Worm (Caenorhabditis elegans) whole organism, L3 larva: ENCODE measurements around the gene sdf-9.
A peak's percentile ranks its signal among the peaks of the same experiment; 100 is the strongest.

ENCODE experiments used
- R02D3.7 ChIP-seq: fragments of 150-350 bp; optimal IDR thresholded peaks from 2 replicates; lab custom pipeline; 2014; ENCODE audit warnings: missing biosample characterization, missing genetic modification characterization
- ceh-82 ChIP-seq: fragments of 150-350 bp; optimal IDR thresholded peaks from 2 replicates; lab custom pipeline; 2014; ENCODE audit warnings: missing biosample characterization, missing genetic modification characterization
- ceh-9 ChIP-seq: sonication (generic microtip); optimal IDR thresholded peaks from 2 replicates; lab custom pipeline; 2018; ENCODE audit warnings: missing biosample characterization, missing genetic modification characterization
- daf-12 ChIP-seq: fragments of 150-350 bp; optimal IDR thresholded peaks from 2 replicates; lab custom pipeline; 2014; ENCODE audit warnings: missing biosample characterization, missing genetic modification reagents, missing genetic modification characterization
- egl-27 ChIP-seq: sonication (generic microtip); optimal IDR thresholded peaks from 4 replicates; lab custom pipeline; 2017; ENCODE audit warnings: missing biosample characterization, missing genetic modification reagents, missing genetic modification characterization
- egl-5 ChIP-seq: fragments of 150-350 bp; optimal IDR thresholded peaks from 2 replicates; lab custom pipeline; 2017; ENCODE audit warnings: missing biosample characterization, missing genetic modification reagents, missing genetic modification characterization, inconsistent platforms
- elt-2 ChIP-seq: sonication (generic microtip); optimal IDR thresholded peaks from 2 replicates; lab custom pipeline; 2016; ENCODE audit warnings: missing genetic modification reagents, mild to moderate bottlenecking, missing genetic modification characterization, missing compliant biosample characterization
- elt-3 ChIP-seq, 3 experiments: fragments of 150-350 bp in 1 of 3; sonication (generic microtip) in 2 of 3; optimal IDR thresholded peaks; 2 replicates in 2 of 3; 4 replicates in 1 of 3; lab custom pipeline; 2014 to 2017; ENCODE audit warnings: missing biosample characterization in 3 of 3, missing genetic modification characterization in 3 of 3
- eor-1 ChIP-seq, 2 experiments: fragments of 150-350 bp; optimal IDR thresholded peaks; 2 replicates each; lab custom pipeline; 2014 to 2018; ENCODE audit warnings: missing biosample characterization in 2 of 2, missing genetic modification characterization in 2 of 2
- fos-1 ChIP-seq: fragments of 150-350 bp; optimal IDR thresholded peaks from 2 replicates; lab custom pipeline; 2014; ENCODE audit warnings: missing biosample characterization, missing genetic modification characterization
- jun-1 ChIP-seq: fragments of 150-350 bp; optimal IDR thresholded peaks from 2 replicates; lab custom pipeline; 2014; ENCODE audit warnings: missing biosample characterization, missing genetic modification reagents, missing genetic modification characterization
- mml-1 ChIP-seq: fragments of 150-350 bp; sonication (generic microtip); optimal IDR thresholded peaks from 3 replicates; lab custom pipeline; 2014; ENCODE audit warnings: missing biosample characterization, missing genetic modification characterization
- nhr-12 ChIP-seq: fragments of 150-350 bp; optimal IDR thresholded peaks from 2 replicates; lab custom pipeline; 2014; ENCODE audit warnings: missing biosample characterization, missing genetic modification characterization
- nhr-23 ChIP-seq: fragments of 150-350 bp; optimal IDR thresholded peaks from 2 replicates; lab custom pipeline; 2014; ENCODE audit warnings: missing biosample characterization, missing genetic modification reagents, missing genetic modification characterization
- nhr-237 ChIP-seq: fragments of 150-350 bp; optimal IDR thresholded peaks from 2 replicates; lab custom pipeline; 2014; ENCODE audit warnings: missing biosample characterization, missing genetic modification characterization
- nhr-25 ChIP-seq: sonication (generic microtip); optimal IDR thresholded peaks from 2 replicates; lab custom pipeline; 2017; ENCODE audit warnings: missing biosample characterization, missing genetic modification characterization
- nhr-28 ChIP-seq: fragments of 150-350 bp; optimal IDR thresholded peaks from 2 replicates; lab custom pipeline; 2014; ENCODE audit warnings: missing biosample characterization, missing genetic modification characterization
- nhr-43 ChIP-seq: sonication (generic microtip); optimal IDR thresholded peaks from 2 replicates; lab custom pipeline; 2016; ENCODE audit warnings: mild to moderate bottlenecking, missing genetic modification characterization, missing compliant biosample characterization; ENCODE audit not compliant: poor library complexity, severe bottlenecking
- nhr-67 ChIP-seq: fragments of 150-350 bp; optimal IDR thresholded peaks from 2 replicates; lab custom pipeline; 2014; ENCODE audit warnings: missing biosample characterization, missing genetic modification characterization
- nhr-76 ChIP-seq: fragments of 150-350 bp; sonication (generic microtip); optimal IDR thresholded peaks from 5 replicates; lab custom pipeline; 2014; ENCODE audit warnings: missing biosample characterization, missing genetic modification characterization
- nhr-77 ChIP-seq: fragments of 150-350 bp; optimal IDR thresholded peaks from 2 replicates; lab custom pipeline; 2014; ENCODE audit warnings: missing biosample characterization, missing genetic modification characterization
- pqm-1 ChIP-seq: fragments of 150-350 bp; optimal IDR thresholded peaks from 2 replicates; lab custom pipeline; 2017; ENCODE audit warnings: missing biosample characterization, missing genetic modification characterization, inconsistent platforms
- sea-2 ChIP-seq: fragments of 150-350 bp; sonication (generic microtip); optimal IDR thresholded peaks from 4 replicates; lab custom pipeline; 2014; ENCODE audit warnings: missing biosample characterization, missing genetic modification reagents, missing genetic modification characterization
- skn-1 ChIP-seq: fragments of 150-350 bp; optimal IDR thresholded peaks from 2 replicates; lab custom pipeline; 2014; ENCODE audit warnings: missing biosample characterization, missing genetic modification characterization
- snpc-4 ChIP-seq: fragments of 150-350 bp; optimal IDR thresholded peaks from 2 replicates; lab custom pipeline; 2014; ENCODE audit warnings: missing biosample characterization, missing genetic modification characterization
- tbx-2 ChIP-seq: sonication (generic microtip); optimal IDR thresholded peaks from 2 replicates; lab custom pipeline; 2016; ENCODE audit warnings: mild to moderate bottlenecking, missing genetic modification characterization, missing compliant biosample characterization
- unc-39 ChIP-seq: sonication (generic microtip); optimal IDR thresholded peaks from 4 replicates; lab custom pipeline; 2017; ENCODE audit warnings: missing biosample characterization, missing genetic modification characterization
- unc-62 ChIP-seq: fragments of 150-350 bp; sonication (generic microtip); optimal IDR thresholded peaks from 4 replicates; lab custom pipeline; 2014; ENCODE audit warnings: missing biosample characterization, missing genetic modification reagents, missing genetic modification characterization
- ztf-11 ChIP-seq: fragments of 150-350 bp; optimal IDR thresholded peaks from 2 replicates; lab custom pipeline; 2014; ENCODE audit warnings: missing biosample characterization, missing genetic modification characterization
- ztf-4 ChIP-seq: fragments of 150-350 bp; optimal IDR thresholded peaks from 2 replicates; lab custom pipeline; 2014; ENCODE audit warnings: missing biosample characterization, missing genetic modification characterization

sdf-9 gene

ce11 chrV:20757255-20757654 is 40.8 kb upstream of the sdf-9 start:
- no peak for TF ChIP-seq R02D3.7
- no peak for TF ChIP-seq nhr-77
- no peak for TF ChIP-seq sea-2 (GFP tag; lab: Kevin White, UChicago)
- TF ChIP-seq ztf-11 (tag; lab: Kevin White, UChicago), result no peak

- no peak for TF ChIP-seq nhr-67
- TF ChIP-seq sea-2 (GFP tag; lab: Kevin White, UChicago), result no peak
- TF ChIP-seq egl-5 (tag; lab: Kevin White, UChicago), result no peak
- TF ChIP-seq ceh-82, result no peak
- TF ChIP-seq nhr-76, result no peak
- TF ChIP-seq skn-1 (tag; lab: Kevin White, UChicago), result no peak
- TF ChIP-seq ztf-4, result no peak
- no peak for TF ChIP-seq nhr-12 (tag; lab: Kevin White, UChicago)
- no peak for TF ChIP-seq snpc-4 (tag; lab: Kevin White, UChicago)
- TF ChIP-seq nhr-23 (tag; lab: Kevin White, UChicago), result no peak
- TF ChIP-seq unc-62 (GFP tag; lab: Kevin White, UChicago), result no peak
- TF ChIP-seq daf-12 (tag; lab: Kevin White, UChicago), result no peak
- TF ChIP-seq nhr-25 (tag; lab: Kevin White, UChicago), result no peak
- no peak for TF ChIP-seq egl-27 (tag; lab: Kevin White, UChicago)
- no peak for TF ChIP-seq unc-39 (tag; lab: Kevin White, UChicago)
- no peak for TF ChIP-seq eor-1 (tag; optimal IDR thresholded peaks at IDR 0.05; lab: Kevin White, UChicago)
- TF ChIP-seq nhr-237 (tag; lab: Kevin White, UChicago), result no peak
Observed at ce11 chrV:20758106-20758505, 39.9 kb upstream of the sdf-9 start.

- no peak for TF ChIP-seq elt-3 (tag; optimal IDR thresholded peaks at IDR 0.05; lab: Kevin White, UChicago)
Observed at ce11 chrV:20761758-20762157, 36.3 kb upstream of the sdf-9 start.

- TF ChIP-seq fos-1 (tag; lab: Kevin White, UChicago) (no peak), nhr-67 (no peak), nhr-77 (no peak), ceh-9 (tag; lab: Kevin White, UChicago) (no peak), tbx-2 (tag; lab: Kevin White, UChicago) (no peak)
Observed at ce11 chrV:20763192-20763591, 34.8 kb upstream of the sdf-9 start.

ce11 chrV:20770061-20770460 is 28.0 kb upstream of the sdf-9 start, which contains the start of gene elp-1:
elp-1 (minus strand) TSS chrV:20770161.
- TF ChIP-seq nhr-28, result no peak
- no peak for TF ChIP-seq R02D3.7
- no peak for TF ChIP-seq nhr-77
- TF ChIP-seq nhr-237 (tag; lab: Kevin White, UChicago), result no peak
- TF ChIP-seq nhr-25 (tag; lab: Kevin White, UChicago), result no peak

ce11 chrV:20770846-20771245 is 27.2 kb upstream of the sdf-9 start:
- TF ChIP-seq mml-1 (tag; lab: Kevin White, UChicago) (no peak), elt-2 (tag; lab: Kevin White, UChicago) (peak; percentile 71), pqm-1 (tag; lab: Kevin White, UChicago) (peak; percentile 37), nhr-43 (no peak)

- TF ChIP-seq nhr-237 (tag; lab: Kevin White, UChicago), result no peak
- TF ChIP-seq jun-1 (tag; lab: Kevin White, UChicago), result no peak
- TF ChIP-seq sea-2 (GFP tag; lab: Kevin White, UChicago), result no peak
- TF ChIP-seq nhr-23 (tag; lab: Kevin White, UChicago), result peak; percentile 2
- peak; percentile 24 for TF ChIP-seq unc-62 (GFP tag; lab: Kevin White, UChicago)
- TF ChIP-seq pqm-1 (tag; lab: Kevin White, UChicago), result no peak
- no peak for TF ChIP-seq nhr-28
- TF ChIP-seq egl-27 (tag; lab: Kevin White, UChicago), result no peak
Observed at ce11 chrV:20771702-20772101, 26.3 kb upstream of the sdf-9 start.
